Fruit fly (Drosophila melanogaster) Kc167 (cell line): Measurements from ENCODE around the gene LKRSDH.

Experiments used
- Myc ChIP-seq: fragments of >200 bp; optimal IDR thresholded peaks from 2 replicates; lab custom pipeline; 2017; ENCODE audit warnings: missing external identifiers
- Sin3A ChIP-seq: fragments of >200 bp; optimal IDR thresholded peaks from 2 replicates; lab custom pipeline; 2018; ENCODE audit warnings: missing external identifiers
- h ChIP-seq: fragments of >200 bp; optimal IDR thresholded peaks from 3 replicates; lab custom pipeline; 2018; ENCODE audit warnings: missing external identifiers
- insv ChIP-seq: fragments of >200 bp; optimal IDR thresholded peaks from 3 replicates; lab custom pipeline; 2018; ENCODE audit warnings: missing external identifiers
- psq ChIP-seq: fragments of >200 bp; optimal IDR thresholded peaks from 2 replicates; lab custom pipeline; 2017; ENCODE audit warnings: missing external identifiers
- ttk ChIP-seq: sonication (Bioruptor generic); optimal IDR thresholded peaks from 2 replicates; lab custom pipeline; 2017; ENCODE audit warnings: missing external identifiers

Gene LKRSDH

DNA sequence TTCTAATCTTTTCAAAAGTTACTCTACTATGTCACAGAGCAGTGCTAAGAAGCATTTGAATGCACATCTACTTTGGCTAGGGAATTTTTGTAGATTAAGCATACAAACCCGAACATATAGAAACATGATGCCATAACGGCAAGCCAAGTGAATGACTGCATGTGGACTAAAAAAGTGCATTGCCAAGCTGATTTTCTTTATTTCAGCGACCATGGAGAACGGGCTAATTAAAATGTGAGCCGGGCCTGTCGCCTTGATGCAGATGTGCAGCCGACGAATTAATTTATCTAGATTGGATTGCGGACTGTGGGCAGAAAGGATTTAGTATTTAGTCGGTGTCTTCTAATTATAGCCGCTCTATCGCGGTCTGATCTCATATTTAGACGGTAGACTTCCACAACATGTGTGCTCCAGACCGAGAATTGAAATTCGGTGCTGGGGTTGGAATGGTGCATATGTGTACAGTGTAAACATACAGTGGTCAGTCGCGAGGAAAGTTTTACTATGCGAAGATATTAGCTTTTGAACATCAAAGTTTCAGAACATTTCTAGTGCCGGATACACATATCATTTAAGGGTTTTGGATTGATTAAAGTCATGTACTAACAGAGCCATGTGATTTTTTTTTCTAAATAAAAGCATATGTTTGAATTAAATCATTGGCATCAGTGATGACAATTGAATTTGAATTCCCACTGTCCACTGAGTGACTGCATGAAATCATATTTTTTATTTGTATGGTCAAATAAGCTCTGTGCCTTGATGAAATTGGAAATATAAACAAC, 17.0 kb upstream of the LKRSDH start:
- no peak for TF ChIP-seq psq (lab: Kevin White, UChicago)
- TF ChIP-seq insv (lab: Kevin White, UChicago) = no peak
- no peak for TF ChIP-seq Myc (lab: Kevin White, UChicago)
- TF ChIP-seq Sin3A (lab: Kevin White, UChicago) = no peak
- TF ChIP-seq ttk (lab: Kevin White, UChicago) = no peak
- TF ChIP-seq h (lab: Kevin White, UChicago) = no peak

DNA sequence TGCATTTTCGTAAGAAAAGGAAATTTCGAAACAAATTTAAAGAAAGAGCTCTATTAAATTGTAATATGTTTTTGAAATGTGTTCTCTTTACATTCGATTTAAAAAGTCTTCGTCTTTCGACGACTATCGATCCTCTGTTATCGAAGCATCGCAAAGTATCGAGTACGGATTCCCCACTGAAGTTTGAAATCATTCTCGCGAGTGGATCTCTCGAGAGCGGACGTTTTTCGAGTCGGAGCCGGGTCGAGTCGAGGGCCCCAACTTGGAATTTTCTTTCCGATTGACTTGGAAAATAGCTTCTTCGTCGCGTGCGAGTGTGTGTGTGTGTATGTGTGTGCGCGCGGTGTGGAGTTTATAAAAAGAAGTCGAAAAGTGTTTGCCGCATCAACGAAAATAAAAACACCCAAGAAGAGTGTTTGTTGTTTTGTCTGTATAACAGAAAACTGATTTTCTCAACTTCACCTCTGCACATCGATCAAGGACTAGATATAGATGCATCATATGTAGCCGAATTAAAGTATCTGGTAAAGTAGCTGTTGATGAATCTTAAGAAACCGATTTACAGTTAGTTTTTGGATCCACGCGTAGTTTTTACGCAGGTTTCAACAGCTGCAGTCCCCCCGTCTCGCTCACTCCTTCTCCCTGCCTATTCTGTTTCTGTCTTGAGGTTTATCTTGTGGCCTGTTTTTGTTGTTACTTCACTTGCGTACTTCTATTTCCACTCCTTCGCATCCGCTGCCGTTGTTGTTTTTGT, 15.7 kb upstream of the LKRSDH start, which contains the start of gene LanB1:
LanB1 (plus strand) TSS at position 190 of the 754 bp plus-strand sequence.
- no peak for TF ChIP-seq insv (lab: Kevin White, UChicago)

DNA sequence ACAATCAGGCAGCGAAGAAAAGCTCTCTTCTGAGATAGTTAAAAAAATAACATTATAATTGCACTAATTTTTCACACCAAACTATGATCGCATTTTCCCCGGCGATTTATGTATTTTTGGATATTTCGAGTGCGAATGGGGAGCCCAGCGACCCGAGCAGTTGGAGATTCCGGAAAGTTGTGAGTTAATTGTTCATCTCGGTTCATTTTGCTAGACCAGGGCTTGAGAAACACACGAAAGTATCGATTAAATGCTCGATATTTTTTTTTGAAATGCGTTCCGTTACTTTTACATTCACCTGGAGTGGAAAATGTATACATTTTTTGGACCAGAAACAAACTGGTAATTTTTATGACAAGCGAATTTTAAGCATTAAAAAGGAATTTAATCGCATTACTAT, 14.8 kb upstream of the LKRSDH start, which contains the start of gene Cdc14:
Cdc14 (minus strand) TSS at position 185 of the 400 bp plus-strand sequence.
- no peak for TF ChIP-seq ttk (lab: Kevin White, UChicago)
- TF ChIP-seq Myc (lab: Kevin White, UChicago) = no peak
- no peak for TF ChIP-seq Sin3A (lab: Kevin White, UChicago)
- no peak for TF ChIP-seq h (lab: Kevin White, UChicago)
- TF ChIP-seq psq (lab: Kevin White, UChicago) = no peak

DNA sequence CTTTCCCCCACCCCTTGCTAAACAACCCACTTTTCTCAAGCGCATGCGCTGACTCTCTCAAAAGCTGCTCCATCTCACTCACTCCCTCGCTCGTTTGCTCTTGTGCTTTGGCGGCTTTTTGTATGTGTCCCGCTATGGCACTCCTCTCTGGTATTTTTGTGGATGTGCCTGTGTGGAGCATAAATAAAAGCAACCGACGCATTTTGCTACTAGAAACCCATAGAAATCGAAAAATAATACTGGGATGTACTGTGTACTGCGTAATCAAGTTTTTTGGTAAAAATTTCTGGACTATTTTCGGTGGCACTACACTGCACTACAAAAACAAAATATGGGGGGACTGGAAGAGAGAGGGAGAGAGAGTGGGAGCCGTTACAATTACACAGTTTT, 13.9 kb upstream of the LKRSDH start:
- TF ChIP-seq h (lab: Kevin White, UChicago) = no peak
- no peak for TF ChIP-seq Myc (lab: Kevin White, UChicago)
- TF ChIP-seq insv (lab: Kevin White, UChicago) = no peak
- TF ChIP-seq psq (lab: Kevin White, UChicago) = no peak
- no peak for TF ChIP-seq Sin3A (lab: Kevin White, UChicago)
- TF ChIP-seq ttk (lab: Kevin White, UChicago) = no peak

DNA sequence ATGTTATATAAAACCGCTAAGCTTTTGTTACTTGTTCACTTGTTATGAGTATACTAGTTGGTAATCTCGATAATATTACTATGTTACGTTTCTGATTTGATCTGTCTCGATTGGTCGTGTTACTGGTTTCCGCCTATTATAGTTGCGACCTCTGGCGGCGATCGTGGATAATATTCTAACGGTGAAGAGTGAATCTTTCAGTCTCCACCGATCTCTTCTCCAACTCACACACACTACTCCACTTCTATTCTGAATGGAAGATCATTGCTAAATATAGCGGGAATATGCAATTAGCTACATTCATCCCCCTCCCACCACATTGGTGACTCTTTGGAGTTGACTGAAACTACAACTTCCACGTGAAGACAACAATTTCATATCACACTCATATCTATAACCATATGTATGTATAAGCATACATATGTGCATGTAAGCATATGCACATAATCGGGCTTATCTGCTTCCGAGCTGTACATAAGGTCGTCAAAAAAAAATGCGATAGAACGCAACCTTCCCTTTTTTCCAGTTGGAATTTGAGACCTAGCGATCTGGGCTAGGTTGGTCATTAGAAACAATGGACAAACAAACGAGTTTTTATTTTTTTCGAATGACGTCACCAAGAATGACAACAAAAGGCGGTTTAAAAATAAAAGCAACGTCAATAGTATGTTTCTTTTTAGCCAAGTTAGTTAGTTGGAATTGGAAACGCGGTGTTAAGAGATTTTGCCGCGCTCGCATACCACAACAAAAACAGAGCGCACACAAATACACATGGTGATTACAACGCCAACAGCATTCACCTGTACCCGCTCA, 13.3 kb upstream of the LKRSDH start:
- TF ChIP-seq insv (lab: Kevin White, UChicago) (no peak), Sin3A (lab: Kevin White, UChicago) (no peak), h (lab: Kevin White, UChicago) (no peak), Myc (lab: Kevin White, UChicago) (no peak), psq (lab: Kevin White, UChicago) (no peak), ttk (lab: Kevin White, UChicago) (no peak)

DNA sequence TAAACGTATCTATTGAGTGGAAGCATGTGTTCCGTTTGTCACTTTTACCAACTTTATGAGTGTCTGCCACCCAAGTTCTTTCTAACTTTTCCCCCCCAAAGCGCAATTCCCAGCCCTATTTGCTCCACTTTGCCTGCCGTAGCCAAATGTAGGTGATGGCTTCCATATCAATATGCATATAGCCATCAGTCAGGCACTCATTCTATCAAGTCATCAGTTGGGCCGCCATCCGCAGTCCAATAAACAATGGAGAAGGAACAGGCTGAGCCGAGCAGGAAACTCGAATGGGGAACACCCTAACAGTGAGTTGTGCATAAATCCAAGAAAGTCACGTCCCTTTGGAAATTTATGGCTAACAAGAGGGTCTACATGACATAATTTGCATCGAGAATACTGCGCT, 11.8 kb upstream of the LKRSDH start:
- no peak for TF ChIP-seq ttk (lab: Kevin White, UChicago)
- no peak for TF ChIP-seq Sin3A (lab: Kevin White, UChicago)
- no peak for TF ChIP-seq h (lab: Kevin White, UChicago)
- no peak for TF ChIP-seq psq (lab: Kevin White, UChicago)
- TF ChIP-seq Myc (lab: Kevin White, UChicago) = no peak
- no peak for TF ChIP-seq insv (lab: Kevin White, UChicago)

DNA sequence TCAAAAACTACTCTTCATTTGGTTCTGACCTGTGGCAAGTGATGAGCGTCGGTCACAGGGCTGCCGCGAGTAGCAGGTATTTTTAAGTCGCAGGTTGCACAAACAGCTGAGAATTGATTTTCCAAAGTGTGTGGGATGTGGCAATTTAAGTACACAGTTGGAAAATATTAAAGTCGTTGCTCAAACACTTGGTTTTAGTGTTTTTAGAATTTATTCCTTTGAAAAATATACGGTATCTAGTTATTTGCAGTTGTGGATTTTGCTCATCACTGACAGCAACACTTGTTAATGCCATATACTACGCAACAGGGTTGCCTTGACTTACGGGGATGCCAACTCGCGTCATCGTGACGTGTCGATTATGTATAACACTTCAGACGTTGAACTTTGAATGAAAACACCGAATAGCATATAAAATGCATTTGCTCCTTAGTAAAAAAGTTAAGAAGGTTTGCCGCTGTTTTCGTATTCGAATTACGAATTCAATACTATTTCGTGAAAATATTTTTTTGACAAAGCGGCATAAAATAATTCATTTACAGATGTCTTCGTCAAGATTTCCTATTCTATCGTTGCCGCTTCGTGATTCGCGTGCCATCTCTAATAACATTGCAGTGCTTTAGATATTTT, 4.2 kb upstream of the LKRSDH start, which contains the start of the genes Herp and r2d2:
Herp (minus strand) TSS at position 255 of the 630 bp plus-strand sequence.
r2d2 (plus strand) TSS at position 344 of the 630 bp plus-strand sequence.
- no peak for TF ChIP-seq insv (lab: Kevin White, UChicago)
- TF ChIP-seq ttk (lab: Kevin White, UChicago) = no peak
- no peak for TF ChIP-seq Myc (lab: Kevin White, UChicago)
- no peak for TF ChIP-seq psq (lab: Kevin White, UChicago)
- TF ChIP-seq h (lab: Kevin White, UChicago) = no peak
- no peak for TF ChIP-seq Sin3A (lab: Kevin White, UChicago)

DNA sequence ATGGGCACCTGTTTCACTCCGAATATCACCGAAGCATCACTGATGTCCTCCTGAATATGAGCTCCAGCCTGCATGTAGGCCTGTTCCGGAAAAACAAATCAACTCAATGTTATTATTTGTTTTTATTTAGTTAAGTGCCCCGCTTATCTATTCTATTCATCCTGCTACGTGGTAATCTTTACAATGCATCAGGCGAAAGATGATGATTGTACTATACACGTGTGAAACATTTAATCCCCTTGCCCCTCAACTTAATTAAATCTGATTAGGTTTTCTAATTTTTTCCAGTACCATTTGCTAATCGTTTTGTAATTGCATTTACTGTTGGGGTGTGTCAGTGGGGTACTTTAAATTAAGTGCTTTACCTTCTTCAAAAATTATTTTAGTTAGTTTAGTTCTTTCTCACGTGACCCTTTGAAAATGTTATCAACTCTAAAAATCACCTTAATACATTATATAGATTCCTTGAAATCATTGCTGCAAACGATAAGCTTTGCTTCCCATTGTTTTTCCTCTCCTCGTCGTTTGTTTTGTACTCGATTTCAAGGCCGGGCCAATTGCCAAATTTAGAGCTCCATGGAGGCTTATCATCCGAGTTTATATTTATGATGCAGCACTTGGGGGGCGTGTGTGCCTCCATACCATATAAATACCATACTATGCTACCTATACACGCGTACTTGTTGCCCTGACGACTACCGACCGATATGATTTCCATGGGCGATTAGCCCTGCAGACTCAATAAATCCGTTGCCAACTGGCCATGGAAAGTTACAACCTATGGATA, 877 bp downstream of the LKRSDH start:
- no peak for TF ChIP-seq h (lab: Kevin White, UChicago)
- no peak for TF ChIP-seq Sin3A (lab: Kevin White, UChicago)
- TF ChIP-seq Myc (lab: Kevin White, UChicago) = no peak
- TF ChIP-seq insv (lab: Kevin White, UChicago) = no peak
- no peak for TF ChIP-seq psq (lab: Kevin White, UChicago)
- no peak for TF ChIP-seq ttk (lab: Kevin White, UChicago)

DNA sequence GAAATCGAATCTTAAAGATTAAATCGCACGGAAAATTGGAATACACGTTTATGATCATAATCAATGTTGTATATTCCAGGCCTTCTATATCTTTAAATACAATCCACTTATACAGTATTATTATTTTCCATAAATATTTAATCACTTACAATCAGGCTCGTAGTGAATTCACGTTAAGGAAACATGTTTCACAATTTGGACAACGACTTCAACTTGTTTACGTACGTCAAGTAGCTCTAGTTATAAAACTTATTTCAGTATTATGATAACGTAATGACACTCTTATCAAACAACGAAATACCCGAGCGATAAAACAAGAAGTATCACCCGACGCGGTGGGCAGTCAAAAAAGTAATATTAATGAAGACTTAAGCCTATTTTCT, 4.4 kb downstream of the LKRSDH start:
- no peak for TF ChIP-seq h (lab: Kevin White, UChicago)
- TF ChIP-seq psq (lab: Kevin White, UChicago) = no peak
- TF ChIP-seq Sin3A (lab: Kevin White, UChicago) = no peak
